Worm (Caenorhabditis elegans) whole organism, L4/young adult: ENCODE data around the gene T16G1.5.

Experiments
- W03F9.2 ChIP-seq: fragments of 150-350 bp; optimal IDR thresholded peaks from 2 replicates; lab custom pipeline; 2014; ENCODE audit warnings: missing biosample characterization, missing genetic modification characterization
- dao-5 ChIP-seq: sonication (generic microtip); optimal IDR thresholded peaks from 2 replicates; lab custom pipeline; 2016; ENCODE audit warnings: missing genotype, missing genetic modification characterization, moderate library complexity, missing compliant biosample characterization
- him-1 ChIP-seq: sonication (generic microtip); optimal IDR thresholded peaks from 2 replicates; lab custom pipeline; 2016; ENCODE audit warnings: missing genotype, missing genetic modification reagents, missing genetic modification characterization, missing compliant biosample characterization

DNA sequence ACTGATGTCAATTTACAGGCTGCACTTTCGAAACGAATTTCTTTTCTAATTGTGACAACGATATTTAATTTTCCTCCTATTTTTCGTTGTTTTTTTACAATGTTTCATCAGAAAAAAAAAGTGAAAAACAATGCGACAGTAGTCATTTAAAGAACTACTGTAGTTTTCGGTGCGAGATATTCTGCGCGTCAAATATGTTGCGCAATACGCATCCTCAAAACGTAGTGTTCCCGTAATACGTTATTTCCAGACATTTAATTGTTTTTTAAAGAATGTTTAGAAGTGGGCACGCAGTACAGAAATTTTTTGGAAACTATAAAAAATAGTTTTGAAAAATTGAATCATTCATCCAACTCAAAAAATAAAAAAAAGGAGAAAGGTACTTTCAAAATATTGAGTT is 34.7 kb upstream of the T16G1.5 start:
- no peak for TF ChIP-seq him-1 (tag; lab: Kevin White, UChicago)
- no peak for TF ChIP-seq W03F9.2
- no peak for TF ChIP-seq dao-5 (tag; lab: Kevin White, UChicago)
